Fruit fly (Drosophila melanogaster): ENCODE measurements around the gene Doc3.

Doc3 gene

DNA sequence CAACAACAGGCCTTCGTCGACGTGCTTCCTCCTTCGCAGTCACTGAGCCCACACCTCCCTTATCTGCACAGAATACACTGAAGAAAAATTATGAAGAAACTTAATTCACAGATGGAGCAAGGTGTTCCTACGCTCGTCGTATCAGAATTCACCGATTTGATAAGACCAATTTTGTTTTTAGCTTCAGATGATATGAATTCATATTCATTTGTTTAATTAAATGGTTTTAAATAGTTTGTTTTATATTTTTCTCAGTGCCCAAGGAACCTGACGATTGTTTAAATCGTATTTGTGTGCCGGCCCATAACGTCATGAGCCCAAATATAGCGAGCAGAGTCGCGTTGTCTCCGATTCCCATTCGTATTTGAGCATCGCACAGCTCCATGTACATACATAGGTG lies 18.6 kb downstream of the Doc3 start (continued):
- TF ChIP-seq CG7271 (tag; optimal IDR thresholded peaks at IDR 0.05) (peak; percentile 74), Fer1 (GFP tag; optimal IDR thresholded peaks at IDR 0.05) (no peak), croc (GFP tag; conservative IDR thresholded peaks at IDR 0.05) (peak; percentile 69), Lim3 (GFP tag; IDR thresholded peaks at IDR 0.05) (no peak), CG34224 (GFP tag; IDR thresholded peaks at IDR 0.05; ENCODE audit: partially characterized antibody) (no peak), crp (GFP tag; optimal IDR thresholded peaks at IDR 0.05) (no peak), hth (optimal IDR thresholded peaks at IDR 0.05) (no peak), sisA (GFP tag; IDR thresholded peaks at IDR 0.05) (peak; percentile 50), wek (GFP tag; optimal IDR thresholded peaks at IDR 0.05) (no peak), CG1647 (GFP tag; optimal IDR thresholded peaks at IDR 0.05) (peak; percentile 20), CG17568 (GFP tag; optimal IDR thresholded peaks at IDR 0.05) (peak; percentile 32), Asciz (GFP tag; optimal IDR thresholded peaks at IDR 0.05) (no peak), run (tag; optimal IDR thresholded peaks at IDR 0.05) (no peak), CG33213 (GFP tag; optimal IDR thresholded peaks at IDR 0.05) (peak; percentile 49), corto (GFP tag; optimal IDR thresholded peaks at IDR 0.05) (no peak), luna (GFP tag; optimal IDR thresholded peaks at IDR 0.05) (no peak), CG17385 (GFP tag; optimal IDR thresholded peaks at IDR 0.05) (peak; percentile 47), CG4707 (GFP tag; optimal IDR thresholded peaks at IDR 0.05) (peak; percentile 26), CG14014 (GFP tag; IDR thresholded peaks at IDR 0.05) (no peak), CG7963 (GFP tag; IDR thresholded peaks at IDR 0.05; ENCODE audit: partially characterized antibody) (no peak), mirr (GFP tag; optimal IDR thresholded peaks at IDR 0.05) (no peak), btn (GFP tag; optimal IDR thresholded peaks at IDR 0.05) (peak; percentile 63), Bgb (GFP tag; IDR thresholded peaks at IDR 0.05; ENCODE audit: partially characterized antibody) (no peak), tll (GFP tag; optimal IDR thresholded peaks at IDR 0.05) (peak in 1 of 2 experiments; percentile 77), CG16815 (GFP tag; optimal IDR thresholded peaks at IDR 0.05) (peak; percentile 75), CG11093 (GFP tag; IDR thresholded peaks at IDR 0.05) (no peak; the same call in 2 of the 3 replicates), CG1602 (GFP tag; optimal IDR thresholded peaks at IDR 0.05) (peak; percentile 74), stwl (tag; optimal IDR thresholded peaks at IDR 0.05) (no peak), CG4328 (GFP tag; optimal IDR thresholded peaks at IDR 0.05) (no peak), sr (GFP tag; IDR thresholded peaks at IDR 0.05) (no peak), lmd (GFP tag; IDR thresholded peaks at IDR 0.05) (peak; percentile 54), ttk (GFP tag; IDR thresholded peaks at IDR 0.05) (no peak), Doc3 (GFP tag; IDR thresholded peaks at IDR 0.05; ENCODE audit: partially characterized antibody) (no peak), CG12299 (tag; optimal IDR thresholded peaks at IDR 0.05) (no peak), vnd (GFP tag; IDR thresholded peaks at IDR 0.05; ENCODE audit: partially characterized antibody) (no peak), CG8388 (GFP tag; optimal IDR thresholded peaks at IDR 0.05) (peak; percentile 58), gem (tag; optimal IDR thresholded peaks at IDR 0.05) (peak; percentile 80), TFAM (GFP tag; optimal IDR thresholded peaks at IDR 0.05) (no peak), CG3726 (GFP tag; IDR thresholded peaks at IDR 0.05) (no peak), crc (GFP tag; optimal IDR thresholded peaks at IDR 0.05) (peak; percentile 15), CG2875 (GFP tag; optimal IDR thresholded peaks at IDR 0.05) (peak; percentile 46), hb (GFP tag; IDR thresholded peaks at IDR 0.05; ENCODE audit: partially characterized antibody) (no peak), Usf (GFP tag; optimal IDR thresholded peaks at IDR 0.05) (peak; percentile 60), phol (tag; optimal IDR thresholded peaks at IDR 0.05) (peak; percentile 72), Bdp1 (GFP tag; optimal IDR thresholded peaks at IDR 0.05) (peak; percentile 19), zfh1 (GFP tag; IDR thresholded peaks at IDR 0.05) (peak; percentile 91), CG9876 (GFP tag; optimal IDR thresholded peaks at IDR 0.05) (no peak), CG5245 (GFP tag; optimal IDR thresholded peaks at IDR 0.05) (peak; percentile 45), CG10147 (GFP tag; optimal IDR thresholded peaks at IDR 0.05) (peak; percentile 32), CoRest (tag; optimal IDR thresholded peaks at IDR 0.05) (peak; percentile 57)

All from whole organism, embryonic.